Fruit fly (Drosophila melanogaster): Measurements from ENCODE around the gene CG7567.

Gene CG7567

DNA sequence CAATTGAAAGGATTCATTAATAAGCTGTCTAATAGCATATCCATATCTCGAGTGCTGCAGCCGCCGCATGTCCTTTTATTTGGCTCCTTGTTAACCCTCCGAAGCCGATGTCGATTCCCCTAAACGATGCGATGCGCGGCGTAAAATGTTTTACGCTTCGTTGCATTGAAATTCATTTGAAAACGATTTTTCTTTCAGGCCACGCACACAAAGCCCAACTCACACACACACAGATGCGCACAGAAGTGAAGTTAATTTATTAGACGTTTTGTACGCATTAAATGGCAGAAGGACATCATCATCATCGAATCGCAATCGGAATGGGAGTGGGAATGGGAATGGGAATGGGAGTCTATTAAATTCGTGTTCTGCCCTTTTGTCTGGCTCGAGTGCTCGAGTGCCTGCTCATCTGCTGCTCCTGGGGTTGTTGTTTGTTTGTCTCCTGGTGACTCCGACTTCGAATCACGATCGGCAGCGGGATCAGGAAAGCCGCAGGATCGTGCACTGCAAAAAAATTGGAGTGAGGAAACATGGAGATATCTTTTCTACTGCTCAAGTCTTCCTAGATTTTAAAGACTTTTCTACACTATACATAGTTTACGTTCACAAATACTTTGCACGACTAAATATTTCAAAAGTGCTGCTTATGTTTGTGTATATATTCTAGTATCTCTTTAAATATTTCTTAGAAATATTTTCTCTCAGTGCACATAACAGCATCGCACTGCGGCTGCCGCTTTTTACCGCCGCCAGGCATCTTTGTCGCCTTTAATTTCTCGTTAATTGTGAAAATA is 46.8 kb downstream of the CG7567 start (continued):
- TF ChIP-seq Elba2 (GFP tag; optimal IDR thresholded peaks at IDR 0.05) (no peak), Dfd (GFP tag; optimal IDR thresholded peaks at IDR 0.05) (no peak), HLH3B (GFP tag; IDR thresholded peaks at IDR 0.05) (no peak), fd102C (GFP tag; optimal IDR thresholded peaks at IDR 0.05) (peak; percentile 31), ro (GFP tag; IDR thresholded peaks at IDR 0.05) (no peak), Dad (GFP tag; optimal IDR thresholded peaks at IDR 0.05) (no peak), Nf-YC (tag; optimal IDR thresholded peaks at IDR 0.05) (no peak), ac (GFP tag; optimal IDR thresholded peaks at IDR 0.05) (peak; percentile 40), CG30431 (GFP tag; optimal IDR thresholded peaks at IDR 0.05) (no peak), Neu2 (GFP tag; optimal IDR thresholded peaks at IDR 0.05; ENCODE audit: borderline replicate concordance) (no peak), Dll (GFP tag; IDR thresholded peaks at IDR 0.05; ENCODE audit: partially characterized antibody) (no peak), ap (GFP tag; IDR thresholded peaks at IDR 0.05) (no peak), peb (GFP tag; IDR thresholded peaks at IDR 0.05) (no peak), NfI (GFP tag; optimal IDR thresholded peaks at IDR 0.05) (no peak), phol (tag; optimal IDR thresholded peaks at IDR 0.05) (peak; percentile 39), CG18262 (tag; optimal IDR thresholded peaks at IDR 0.05) (peak; percentile 64), CG12391 (tag; optimal IDR thresholded peaks at IDR 0.05) (peak; percentile 41), CG13424 (tag; optimal IDR thresholded peaks at IDR 0.05) (no peak), CG10366 (GFP tag; IDR thresholded peaks at IDR 0.05) (no peak), CG16815 (GFP tag; optimal IDR thresholded peaks at IDR 0.05) (peak; percentile 44), CG6683 (GFP tag; optimal IDR thresholded peaks at IDR 0.05) (no peak), CG3065 (GFP tag; optimal IDR thresholded peaks at IDR 0.05) (no peak), CG17829 (tag; optimal IDR thresholded peaks at IDR 0.05) (peak; percentile 41), CG18764 (GFP tag; optimal IDR thresholded peaks at IDR 0.05) (no peak), ttk (GFP tag; IDR thresholded peaks at IDR 0.05) (no peak), CG6254 (GFP tag; optimal IDR thresholded peaks at IDR 0.05) (no peak), cwo (GFP tag; optimal IDR thresholded peaks at IDR 0.05) (no peak), nom (GFP tag; optimal IDR thresholded peaks at IDR 0.05) (no peak), Hsf (GFP tag; optimal IDR thresholded peaks at IDR 0.05) (peak; percentile 18), CG10979 (tag; optimal IDR thresholded peaks at IDR 0.05) (peak; percentile 71), lmd (GFP tag; IDR thresholded peaks at IDR 0.05) (no peak), CG3726 (GFP tag; IDR thresholded peaks at IDR 0.05) (no peak), CG11085 (GFP tag; IDR thresholded peaks at IDR 0.05) (no peak), CG11398 (GFP tag; optimal IDR thresholded peaks at IDR 0.05) (no peak), sr (GFP tag; IDR thresholded peaks at IDR 0.05) (no peak), Xbp1 (GFP tag; optimal IDR thresholded peaks at IDR 0.05) (no peak), CG17802 (tag; optimal IDR thresholded peaks at IDR 0.05) (no peak), Aef1 (GFP tag; IDR thresholded peaks at IDR 0.05) (no peak), zen (tag; optimal IDR thresholded peaks at IDR 0.05) (peak; percentile 30), abd-A (tag; optimal IDR thresholded peaks at IDR 0.05) (no peak), bigmax (GFP tag; optimal IDR thresholded peaks at IDR 0.05) (no peak)
